Fruit fly (Drosophila melanogaster) whole organism, embryonic: ENCODE measurements around the gene CG11588.

Experiments used
- CG10209 ChIP-seq: fragments of 200-800 bp; sonication (Bioruptor generic); optimal IDR thresholded peaks from 3 replicates; lab custom pipeline; 2017; ENCODE audit warnings: missing biosample characterization, mild to moderate bottlenecking, missing genetic modification characterization, missing genetic modification reagents
- CG10565 ChIP-seq: fragments of 200-800 bp; sonication (Bioruptor generic); optimal IDR thresholded peaks from 3 replicates; lab custom pipeline; 2016; ENCODE audit warnings: missing biosample characterization, mild to moderate bottlenecking, missing genetic modification characterization
- CG11085 ChIP-seq: fragments of 200-800 bp; sonication (Bioruptor generic); IDR thresholded peaks from 2 replicates; pipeline ENCODE4 v1.3.6; 2022; ENCODE audit warnings: missing biosample characterization, missing genetic modification characterization
- CG11456 ChIP-seq: fragments of 200-800 bp; sonication (Bioruptor generic); IDR thresholded peaks from 3 replicates; pipeline ENCODE4 v1.3.6; 2022; ENCODE audit warnings: missing biosample characterization, missing genetic modification characterization
- CG14965 ChIP-seq: fragments of 200-800 bp; sonication (Bioruptor generic); optimal IDR thresholded peaks from 2 replicates; lab custom pipeline; 2016; ENCODE audit warnings: missing biosample characterization, missing genetic modification characterization, borderline replicate concordance
- CG15601 ChIP-seq: fragments of 200-800 bp; sonication (Bioruptor generic); optimal IDR thresholded peaks from 3 replicates; lab custom pipeline; 2019; ENCODE audit warnings: missing biosample characterization, mild to moderate bottlenecking, missing genetic modification characterization, moderate library complexity
- CG1603 ChIP-seq: fragments of 200-800 bp; sonication (Bioruptor generic); optimal IDR thresholded peaks from 2 replicates; lab custom pipeline; 2019; ENCODE audit warnings: missing biosample characterization, mild to moderate bottlenecking, missing genetic modification characterization, moderate library complexity
- CG17568 ChIP-seq: fragments of 200-800 bp; sonication (Bioruptor generic); optimal IDR thresholded peaks from 2 replicates; lab custom pipeline; 2018; ENCODE audit warnings: missing biosample characterization, mild to moderate bottlenecking, missing genetic modification characterization, moderate library complexity
- CG2712 ChIP-seq: fragments of 200-800 bp; optimal IDR thresholded peaks from 3 replicates; lab custom pipeline; 2019; ENCODE audit warnings: missing biosample characterization, mild to moderate bottlenecking, missing genetic modification characterization, moderate library complexity
- CG30020 ChIP-seq: fragments of 200-800 bp; optimal IDR thresholded peaks from 2 replicates; lab custom pipeline; 2019; ENCODE audit warnings: missing biosample characterization, mild to moderate bottlenecking, missing genetic modification characterization, moderate library complexity
- CG31224 ChIP-seq: fragments of 200-800 bp; sonication (Bioruptor generic); IDR thresholded peaks from 2 replicates; pipeline ENCODE4 v1.3.6; 2022; ENCODE audit warnings: missing biosample characterization, missing genetic modification characterization
- CG32767 ChIP-seq: fragments of 200-800 bp; sonication (Bioruptor generic); IDR thresholded peaks from 2 replicates; pipeline ENCODE4 v1.3.6; 2022; ENCODE audit warnings: missing biosample characterization, missing genetic modification characterization
- CG7786 ChIP-seq: fragments of 200-800 bp; sonication (Bioruptor generic); optimal IDR thresholded peaks from 2 replicates; lab custom pipeline; 2016; ENCODE audit warnings: missing biosample characterization, missing genetic modification characterization
- CG7987 ChIP-seq: fragments of 200-800 bp; sonication (Bioruptor generic); optimal IDR thresholded peaks from 2 replicates; lab custom pipeline; 2018; ENCODE audit warnings: missing biosample characterization, mild to moderate bottlenecking, missing genetic modification characterization, moderate library complexity
- CG8388 ChIP-seq: fragments of 200-800 bp; sonication (Bioruptor generic); optimal IDR thresholded peaks from 2 replicates; lab custom pipeline; 2019; ENCODE audit warnings: missing biosample characterization, mild to moderate bottlenecking, missing genetic modification characterization, moderate library complexity
- CTCF ChIP-seq: fragments of 200-800 bp; sonication (Bioruptor generic); optimal IDR thresholded peaks from 2 replicates; lab custom pipeline; 2017; ENCODE audit warnings: missing biosample characterization, mild to moderate bottlenecking, missing genetic modification characterization, moderate library complexity
- Camta ChIP-seq: fragments of 200-800 bp; sonication (Bioruptor generic); optimal IDR thresholded peaks from 2 replicates; lab custom pipeline; 2016; ENCODE audit warnings: missing biosample characterization, missing genetic modification characterization
- Dp ChIP-seq: fragments of 200-800 bp; sonication (Bioruptor generic); optimal IDR thresholded peaks from 2 replicates; lab custom pipeline; 2018; ENCODE audit warnings: missing biosample characterization, mild to moderate bottlenecking, missing genetic modification characterization, moderate library complexity
- Ets65A ChIP-seq: fragments of 200-800 bp; sonication (Bioruptor generic); peaks from one replicate; lab custom pipeline; 2016; ENCODE audit warnings: missing biosample characterization, missing genetic modification characterization
- GATAe ChIP-seq: fragments of 200-800 bp; sonication (Bioruptor generic); conservative IDR thresholded peaks from 2 replicates; pipeline ENCODE4 v1.3.6; 2022; ENCODE audit warnings: missing biosample characterization, missing genetic modification characterization
- Hmx ChIP-seq: fragments of 200-800 bp; sonication (Bioruptor generic); optimal IDR thresholded peaks from 2 replicates; lab custom pipeline; 2016; ENCODE audit warnings: missing biosample characterization, missing genetic modification characterization
- Hsf ChIP-seq: fragments of 200-800 bp; sonication (Bioruptor generic); optimal IDR thresholded peaks from 3 replicates; lab custom pipeline; 2016; ENCODE audit warnings: missing biosample characterization, missing genetic modification characterization
- MESR4 ChIP-seq: fragments of 200-800 bp; sonication (Bioruptor generic); optimal IDR thresholded peaks from 2 replicates; lab custom pipeline; 2018; ENCODE audit warnings: missing biosample characterization, mild to moderate bottlenecking, missing genetic modification characterization, moderate library complexity
- Oaz ChIP-seq: fragments of 200-800 bp; sonication (Bioruptor generic); IDR thresholded peaks from 2 replicates; pipeline ENCODE4 v1.3.6; 2022; ENCODE audit warnings: missing biosample characterization, missing genetic modification characterization
- dmrt99B ChIP-seq: fragments of 200-800 bp; sonication (Bioruptor generic); optimal IDR thresholded peaks from 2 replicates; lab custom pipeline; 2018; ENCODE audit warnings: missing biosample characterization, mild to moderate bottlenecking, missing genetic modification characterization, moderate library complexity
- esg ChIP-seq: fragments of 200-800 bp; sonication (Bioruptor generic); conservative IDR thresholded peaks from 2 replicates; pipeline ENCODE4 v1.3.6; 2022; ENCODE audit warnings: missing biosample characterization, missing genetic modification characterization
- grn ChIP-seq: fragments of 200-800 bp; sonication (Bioruptor generic); optimal IDR thresholded peaks from 3 replicates; lab custom pipeline; 2017; ENCODE audit warnings: missing biosample characterization, missing genetic modification characterization
- gro ChIP-seq: fragments of 200-800 bp; sonication (Bioruptor generic); optimal IDR thresholded peaks from 2 replicates; lab custom pipeline; 2016; ENCODE audit warnings: missing biosample characterization, missing genetic modification characterization
- insv ChIP-seq, 2 experiments: fragments of 200-800 bp; sonication (Bioruptor generic); optimal IDR thresholded peaks; 3 replicates each; lab custom pipeline; 2016 to 2018; ENCODE audit warnings: missing biosample characterization in 2 of 2, missing genetic modification characterization in 2 of 2
- lov ChIP-seq, 2 experiments: fragments of 200-800 bp in 1 of 2; fragments of >200 bp in 1 of 2; sonication (Bioruptor generic) in 1 of 2; IDR thresholded peaks in 1 of 2; optimal IDR thresholded peaks in 1 of 2; 2 replicates in 1 of 2; 3 replicates in 1 of 2; pipeline versions ENCODE4 v1.3.6 to Lab custom; 2017 to 2022; ENCODE audit warnings: missing biosample characterization in 1 of 2, missing genetic modification characterization in 1 of 2
- onecut ChIP-seq: fragments of 200-800 bp; sonication (Bioruptor generic); IDR thresholded peaks from 2 replicates; pipeline ENCODE4 v1.3.6; 2022; ENCODE audit warnings: missing biosample characterization, missing genetic modification characterization
- prd ChIP-seq, 3 experiments: fragments of >200 bp in 2 of 3; fragments of 200-800 bp in 1 of 3; sonication (Bioruptor generic) in 1 of 3; optimal IDR thresholded peaks in 2 of 3; IDR thresholded peaks in 1 of 3; 2 replicates in 2 of 3; 3 replicates in 1 of 3; pipeline versions ENCODE4 v1.3.6 to Lab custom; 2017 to 2022; ENCODE audit warnings: missing biosample characterization in 1 of 3, missing genetic modification characterization in 1 of 3
- trh ChIP-seq: fragments of 200-800 bp; sonication (Bioruptor generic); optimal IDR thresholded peaks from 2 replicates; lab custom pipeline; 2016; ENCODE audit warnings: missing biosample characterization, missing genetic modification characterization
- usp ChIP-seq: fragments of >200 bp; optimal IDR thresholded peaks from 2 replicates; lab custom pipeline; 2017; ENCODE audit warnings: missing biosample characterization, missing genetic modification characterization
- yki ChIP-seq: fragments of >200 bp; optimal IDR thresholded peaks from 3 replicates; lab custom pipeline; 2018
- zf30C ChIP-seq: fragments of 200-800 bp; sonication (Bioruptor generic); optimal IDR thresholded peaks from 3 replicates; lab custom pipeline; 2018; ENCODE audit warnings: missing biosample characterization, mild to moderate bottlenecking, missing genetic modification characterization

CG11588 gene

DNA sequence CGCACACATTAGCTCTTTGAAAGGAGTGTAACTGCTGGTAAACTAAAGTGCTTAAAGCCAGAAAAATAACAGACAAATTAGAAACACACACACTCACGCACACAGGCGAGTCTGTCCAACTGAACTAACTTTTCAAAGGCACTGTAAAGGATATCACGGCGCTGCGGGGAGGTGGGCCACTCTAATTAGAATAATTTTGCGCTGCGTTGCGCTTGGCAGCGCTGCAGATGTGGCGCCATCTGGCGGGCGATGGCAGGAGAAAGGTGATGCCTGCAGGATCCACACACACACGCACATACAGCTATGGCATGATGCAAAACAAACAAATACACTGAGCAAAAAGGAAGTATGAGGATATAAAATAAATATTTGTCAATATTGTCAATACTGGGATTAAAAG is 45.3 kb upstream of the CG11588 start:
- TF ChIP-seq Camta (GFP tag; lab: Kevin White, UChicago) = no peak
- TF ChIP-seq gro (GFP tag; lab: Kevin White, UChicago) = no peak
- no peak for TF ChIP-seq CG7786 (GFP tag; lab: Kevin White, UChicago)
- peak; percentile 66 for TF ChIP-seq Ets65A (GFP tag; lab: Kevin White, UChicago)
- TF ChIP-seq CG1603 (tag; lab: Kevin White, UChicago) = no peak
- peak; percentile 17; the same call in 1 of the 2 replicates for TF ChIP-seq onecut (GFP tag; lab: Robert Waterston, UW)
- no peak for TF ChIP-seq Oaz (GFP tag; lab: Robert Waterston, UW)
- peak; percentile 85 for TF ChIP-seq CTCF (GFP tag; lab: Kevin White, UChicago)
- TF ChIP-seq CG8388 (GFP tag; lab: Kevin White, UChicago) = peak; percentile 11
- TF ChIP-seq Dp (GFP tag; lab: Kevin White, UChicago) = no peak
- TF ChIP-seq GATAe = no peak
- peak in 1 of 2 experiments; percentile 80 for TF ChIP-seq insv (GFP tag; optimal IDR thresholded peaks at IDR 0.05; lab: Kevin White, UChicago)
- TF ChIP-seq CG14965 (GFP tag; lab: Kevin White, UChicago) = peak; percentile 88
- TF ChIP-seq MESR4 (GFP tag; lab: Kevin White, UChicago) = no peak
- no peak for TF ChIP-seq lov (optimal IDR thresholded peaks at IDR 0.05; lab: Kevin White, UChicago)
- TF ChIP-seq lov (GFP tag; IDR thresholded peaks at IDR 0.05; lab: Robert Waterston, UW) = 0 out of 3 replicates have a peak, but pooled peaks have one; percentile 32
- 0 out of 3 replicates have a peak, but pooled peaks have one; percentile 28 for TF ChIP-seq CG11456 (GFP tag; lab: Robert Waterston, UW)
- TF ChIP-seq, all 482 proteins: peak for 8

DNA sequence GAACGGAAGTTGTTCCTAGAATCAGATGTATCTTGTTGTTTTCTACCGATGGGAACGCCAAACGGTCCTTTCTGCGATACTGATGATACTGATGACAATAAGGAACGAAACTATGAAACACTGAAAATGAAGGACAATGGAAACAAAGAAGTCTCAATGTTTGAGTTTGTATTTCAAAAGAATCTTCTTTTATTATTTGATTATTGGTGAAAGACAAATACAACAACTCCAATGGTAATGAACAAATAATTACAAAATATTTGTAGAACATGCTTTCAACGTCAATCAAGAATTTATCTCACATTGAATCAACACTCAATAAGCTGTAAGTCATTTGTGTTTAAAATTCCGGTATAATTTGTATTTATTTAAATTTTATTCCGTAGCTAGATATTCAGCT is 42.5 kb upstream of the CG11588 start, which contains the start of gene Sprn:
Sprn (plus strand) TSS at position 301 of the 400 bp plus-strand sequence.
- TF ChIP-seq trh (GFP tag; lab: Kevin White, UChicago) (no peak), grn (GFP tag; lab: Kevin White, UChicago) (no peak), Hmx (GFP tag; lab: Kevin White, UChicago) (no peak), prd (optimal IDR thresholded peaks at IDR 0.05; lab: Kevin White, UChicago) (no peak), prd (GFP tag; IDR thresholded peaks at IDR 0.05; lab: Robert Waterston, UW) (no peak), CG32767 (GFP tag; lab: Robert Waterston, UW) (no peak), CG10565 (GFP tag; lab: Kevin White, UChicago) (no peak), zf30C (GFP tag; lab: Kevin White, UChicago) (no peak), dmrt99B (tag; lab: Kevin White, UChicago) (no peak), CG2712 (no peak), Oaz (GFP tag; lab: Robert Waterston, UW) (no peak), CG11085 (GFP tag; lab: Robert Waterston, UW) (no peak), Hsf (GFP tag; lab: Kevin White, UChicago) (no peak), CG10209 (GFP tag; lab: Kevin White, UChicago) (no peak), CG30020 (tag; lab: Kevin White, UChicago) (no peak), CG17568 (GFP tag; lab: Kevin White, UChicago) (no peak), usp (GFP tag; lab: Kevin White, UChicago) (no peak), yki (no peak), CG15601 (tag; lab: Kevin White, UChicago) (no peak), CG31224 (GFP tag; lab: Robert Waterston, UW) (no peak), CG7987 (GFP tag; lab: Kevin White, UChicago) (no peak)

DNA sequence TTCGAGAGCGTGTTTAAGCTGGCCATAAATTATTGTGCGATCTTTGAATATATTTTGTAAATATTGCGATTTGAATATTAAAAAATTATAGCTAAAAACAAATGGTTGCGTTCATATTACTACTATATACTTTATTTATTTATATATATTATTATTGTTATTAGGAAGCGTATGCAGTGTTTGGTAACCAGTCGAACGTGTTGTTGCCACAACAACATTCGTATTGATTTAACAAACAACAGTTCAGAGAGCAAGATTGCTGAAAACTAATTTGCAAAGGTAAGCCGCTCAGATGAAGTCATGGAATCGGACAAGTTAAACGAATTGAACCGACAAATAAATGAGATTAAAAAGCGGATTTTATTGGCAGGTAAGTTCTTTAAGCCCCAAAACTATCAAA is 40.2 kb upstream of the CG11588 start, which contains the start of gene CCDC151:
CCDC151 (plus strand) TSS at position 301 of the 400 bp plus-strand sequence.
- TF ChIP-seq esg (GFP tag; lab: Robert Waterston, UW) = no peak
